Worm (Caenorhabditis elegans): ENCODE data around the gene F58G6.3.

Gene F58G6.3

DNA sequence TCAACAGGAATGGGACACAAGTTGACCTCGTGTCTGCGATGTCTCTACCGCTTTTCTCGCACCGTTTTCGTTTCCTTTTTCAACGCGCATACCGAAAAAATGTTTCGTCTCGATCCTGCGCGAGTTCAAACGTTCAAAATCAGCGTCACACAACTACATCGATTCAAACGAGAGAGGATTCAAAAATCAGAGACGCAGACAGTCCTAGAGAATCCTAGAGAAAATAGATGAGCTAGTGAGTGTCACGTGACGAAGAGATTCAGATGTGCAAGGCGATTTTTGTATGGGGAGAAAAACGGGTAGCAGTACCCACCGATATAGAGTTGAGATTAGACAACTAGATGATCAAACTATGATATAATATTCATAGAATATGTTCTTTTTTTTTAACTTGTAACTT is 16.6 kb downstream of the F58G6.3 start:
- TF ChIP-seq hmg-11 (tag; optimal IDR thresholded peaks at IDR 0.05) (peak; percentile 22), egl-5 (tag; optimal IDR thresholded peaks at IDR 0.05) (no peak), lin-39 (tag; optimal IDR thresholded peaks at IDR 0.05) (no peak), eor-1 (tag; optimal IDR thresholded peaks at IDR 0.05) (no peak), nhr-11 (tag; optimal IDR thresholded peaks at IDR 0.05) (no peak), snpc-4 (tag; optimal IDR thresholded peaks at IDR 0.05) (no peak), aly-2 (tag; optimal IDR thresholded peaks at IDR 0.05) (no peak), ztf-4 (tag; optimal IDR thresholded peaks at IDR 0.05) (no peak), mdl-1 (tag; optimal IDR thresholded peaks at IDR 0.05) (peak; percentile 64), fkh-10 (GFP tag; optimal IDR thresholded peaks at IDR 0.05) (no peak), daf-12 (tag; optimal IDR thresholded peaks at IDR 0.05) (no peak), ceh-28 (tag; optimal IDR thresholded peaks at IDR 0.05) (peak; percentile 37), jun-1 (tag; optimal IDR thresholded peaks at IDR 0.05) (no peak), nhr-12 (tag; optimal IDR thresholded peaks at IDR 0.05) (no peak), nhr-25 (tag; optimal IDR thresholded peaks at IDR 0.05) (peak; percentile 42), tbx-2 (tag; optimal IDR thresholded peaks at IDR 0.05) (no peak), skn-1 (tag; optimal IDR thresholded peaks at IDR 0.05) (no peak), nhr-76 (tag; optimal IDR thresholded peaks at IDR 0.05) (no peak), lsy-12 (tag; optimal IDR thresholded peaks at IDR 0.05) (peak; percentile 38), elt-3 (tag; optimal IDR thresholded peaks at IDR 0.05) (no peak), unc-62 (GFP tag; optimal IDR thresholded peaks at IDR 0.05) (no peak), egl-27 (tag; optimal IDR thresholded peaks at IDR 0.05) (no peak), fkh-2 (tag; optimal IDR thresholded peaks at IDR 0.05) (no peak), nhr-23 (tag; optimal IDR thresholded peaks at IDR 0.05) (peak; percentile 78), elt-1 (tag; optimal IDR thresholded peaks at IDR 0.05) (peak; percentile 70), unc-39 (tag; optimal IDR thresholded peaks at IDR 0.05) (no peak), sea-2 (GFP tag; optimal IDR thresholded peaks at IDR 0.05) (no peak), lin-15B (tag; optimal IDR thresholded peaks at IDR 0.05) (no peak), ceh-9 (tag; optimal IDR thresholded peaks at IDR 0.05) (no peak), ama-1 (optimal IDR thresholded peaks at IDR 0.05) (peak; percentile 39), R02D3.7 (tag; optimal IDR thresholded peaks at IDR 0.05) (peak; percentile 19), ceh-82 (tag; optimal IDR thresholded peaks at IDR 0.05) (no peak), ceh-16 (tag; optimal IDR thresholded peaks at IDR 0.05) (no peak), fos-1 (tag; optimal IDR thresholded peaks at IDR 0.05) (no peak), nhr-28 (tag; optimal IDR thresholded peaks at IDR 0.05) (no peak), pha-4 (tag; optimal IDR thresholded peaks at IDR 0.05) (no peak), nfya-1 (tag; optimal IDR thresholded peaks at IDR 0.05; ENCODE audit: insufficient read depth) (no peak), pqm-1 (tag; optimal IDR thresholded peaks at IDR 0.05) (no peak), nhr-77 (tag; optimal IDR thresholded peaks at IDR 0.05) (no peak), nhr-237 (tag; optimal IDR thresholded peaks at IDR 0.05) (no peak), nhr-67 (tag; optimal IDR thresholded peaks at IDR 0.05) (no peak), zag-1 (tag; optimal IDR thresholded peaks at IDR 0.05) (no peak), nhr-43 (tag; optimal IDR thresholded peaks at IDR 0.05; ENCODE audit: poor library complexity, severe bottlenecking) (peak; percentile 80), mml-1 (tag; optimal IDR thresholded peaks at IDR 0.05) (no peak), elt-2 (tag; optimal IDR thresholded peaks at IDR 0.05) (no peak)

ce11 chrIV:9671001-9671652 is 17.8 kb downstream of the F58G6.3 start:
- TF ChIP-seq nhr-43 (tag; optimal IDR thresholded peaks at IDR 0.05; ENCODE audit: poor library complexity, severe bottlenecking) (peak; percentile 11), elt-1 (tag; optimal IDR thresholded peaks at IDR 0.05) (no peak), elt-2 (tag; optimal IDR thresholded peaks at IDR 0.05) (peak; percentile 73), snpc-4 (tag; optimal IDR thresholded peaks at IDR 0.05) (no peak), ceh-9 (tag; optimal IDR thresholded peaks at IDR 0.05) (no peak), nhr-237 (tag; optimal IDR thresholded peaks at IDR 0.05) (no peak), lsy-12 (tag; optimal IDR thresholded peaks at IDR 0.05) (no peak), ztf-4 (tag; optimal IDR thresholded peaks at IDR 0.05) (peak; percentile 34), hmg-11 (tag; optimal IDR thresholded peaks at IDR 0.05) (no peak), daf-12 (tag; optimal IDR thresholded peaks at IDR 0.05) (no peak), pha-4 (tag; optimal IDR thresholded peaks at IDR 0.05) (peak; percentile 97), tbx-2 (tag; optimal IDR thresholded peaks at IDR 0.05) (no peak), elt-3 (tag; optimal IDR thresholded peaks at IDR 0.05) (no peak), nhr-25 (tag; optimal IDR thresholded peaks at IDR 0.05) (peak; percentile 34), mml-1 (tag; optimal IDR thresholded peaks at IDR 0.05) (no peak), jun-1 (tag; optimal IDR thresholded peaks at IDR 0.05) (peak; percentile 62), lin-15B (tag; optimal IDR thresholded peaks at IDR 0.05) (no peak), nhr-28 (tag; optimal IDR thresholded peaks at IDR 0.05) (no peak), nhr-12 (tag; optimal IDR thresholded peaks at IDR 0.05) (no peak), nhr-76 (tag; optimal IDR thresholded peaks at IDR 0.05) (no peak), nhr-23 (tag; optimal IDR thresholded peaks at IDR 0.05) (no peak), fos-1 (tag; optimal IDR thresholded peaks at IDR 0.05) (no peak), fkh-2 (tag; optimal IDR thresholded peaks at IDR 0.05) (no peak), fkh-10 (GFP tag; optimal IDR thresholded peaks at IDR 0.05) (no peak), unc-62 (GFP tag; optimal IDR thresholded peaks at IDR 0.05) (no peak), zag-1 (tag; optimal IDR thresholded peaks at IDR 0.05) (no peak), mdl-1 (tag; optimal IDR thresholded peaks at IDR 0.05) (peak; percentile 56), egl-5 (tag; optimal IDR thresholded peaks at IDR 0.05) (no peak), skn-1 (tag; optimal IDR thresholded peaks at IDR 0.05) (no peak), R02D3.7 (tag; optimal IDR thresholded peaks at IDR 0.05) (no peak), aly-2 (tag; optimal IDR thresholded peaks at IDR 0.05) (no peak), nfya-1 (tag; optimal IDR thresholded peaks at IDR 0.05; ENCODE audit: insufficient read depth) (peak; percentile 43), pqm-1 (tag; optimal IDR thresholded peaks at IDR 0.05) (peak; percentile 76), ama-1 (optimal IDR thresholded peaks at IDR 0.05) (peak; percentile 41), lin-39 (tag; optimal IDR thresholded peaks at IDR 0.05) (no peak)
